Worm (Caenorhabditis elegans) whole organism, early embryonic: ENCODE results near the gene nhr-272.

ENCODE experiments used
- B0310.2 ChIP-seq: sonication (generic microtip); optimal IDR thresholded peaks from 2 replicates; lab custom pipeline; 2016; ENCODE audit warnings: mild to moderate bottlenecking, missing genetic modification characterization, missing compliant biosample characterization
- ama-1 ChIP-seq: fragments of 150-350 bp; optimal IDR thresholded peaks from 2 replicates; lab custom pipeline; 2014
- tbx-37 ChIP-seq: fragments of 200-800 bp; sonication (Bioruptor generic); conservative IDR thresholded peaks from 2 replicates; pipeline ENCODE4 v1.3.6; 2022; ENCODE audit warnings: missing genetic modification reagents, missing genetic modification characterization, missing compliant biosample characterization

DNA sequence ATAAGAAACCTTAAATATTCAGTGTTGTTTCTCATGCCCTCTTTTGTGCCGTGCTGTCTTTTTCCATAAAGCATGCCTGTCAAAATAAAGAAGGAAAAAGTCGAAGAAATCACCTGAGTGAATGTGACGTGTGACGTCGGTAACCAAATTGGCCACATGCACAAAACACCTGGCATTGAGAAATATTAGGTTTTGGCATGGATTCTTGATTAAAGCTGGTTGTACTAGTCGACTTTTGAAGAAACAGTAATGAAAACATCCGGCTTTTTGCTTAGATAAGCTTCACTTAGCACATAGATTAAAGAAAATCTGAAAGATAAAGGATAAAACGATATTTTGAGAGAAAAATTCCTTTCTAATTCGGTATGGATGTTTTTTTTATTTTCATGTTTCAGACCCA, 21.5 kb upstream of the nhr-272 start:
- no peak for TF ChIP-seq tbx-37 (GFP tag; lab: Robert Waterston, UW)
- TF ChIP-seq ama-1 (lab: Kevin White, UChicago) = no peak
- no peak for TF ChIP-seq B0310.2
